Worm (Caenorhabditis elegans): Measurements from ENCODE around the gene dop-6.

DNA sequence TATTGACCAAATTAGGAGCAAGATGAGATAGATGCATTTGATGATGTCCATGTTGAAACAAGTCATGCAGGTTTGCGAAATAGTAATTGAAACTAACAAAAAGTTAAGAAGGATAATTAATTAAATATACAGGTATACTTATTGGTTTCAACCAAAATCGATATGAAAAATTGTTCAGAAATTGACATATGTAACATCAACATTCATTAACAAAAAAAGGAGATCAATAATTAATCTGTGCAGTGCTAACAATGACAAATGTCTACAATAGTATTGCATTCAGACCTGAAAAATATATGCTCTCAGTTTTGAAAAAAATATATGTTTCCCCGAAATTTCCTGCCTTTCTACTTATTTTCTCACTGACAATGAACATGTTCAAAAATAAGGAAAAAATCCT is 48.1 kb downstream of the dop-6 start, which contains the start of gene R160.4:
- TF ChIP-seq nhr-76 (tag; optimal IDR thresholded peaks at IDR 0.05) (no peak), cnd-1 (tag; optimal IDR thresholded peaks at IDR 0.05) (no peak), sem-2 (GFP tag; optimal IDR thresholded peaks at IDR 0.05) (no peak), ztf-11 (tag; optimal IDR thresholded peaks at IDR 0.05) (no peak), ceh-43 (GFP tag; optimal IDR thresholded peaks at IDR 0.05) (no peak)
